Worm (Caenorhabditis elegans): Measurements from ENCODE around the gene R02E12.5.
A peak's percentile ranks its signal among the peaks of the same experiment; 100 is the strongest.

R02E12.5 gene

ce11 chrX:3997040-3997439 is at the start of gene R02E12.5:
Gene R02E12.5, plus strand, starts transcription at chrX:3997340.
- TF ChIP-seq lin-32 (GFP tag; optimal IDR thresholded peaks at IDR 0.05), result no peak
- TF ChIP-seq nhr-28 (tag; optimal IDR thresholded peaks at IDR 0.05), result no peak
- TF ChIP-seq ceh-83 (GFP tag; optimal IDR thresholded peaks at IDR 0.05), result no peak
- no peak for TF ChIP-seq nhr-2 (tag; optimal IDR thresholded peaks at IDR 0.05)
- no peak for TF ChIP-seq drap-1 (GFP tag; optimal IDR thresholded peaks at IDR 0.05)
- no peak for TF ChIP-seq sem-2 (GFP tag; optimal IDR thresholded peaks at IDR 0.05)
- no peak for TF ChIP-seq nhr-237 (tag; optimal IDR thresholded peaks at IDR 0.05)
- no peak for TF ChIP-seq nhr-76 (tag; optimal IDR thresholded peaks at IDR 0.05)
- no peak for TF ChIP-seq unc-39 (tag; optimal IDR thresholded peaks at IDR 0.05)
- no peak for TF ChIP-seq unc-62 (GFP tag; optimal IDR thresholded peaks at IDR 0.05)
- TF ChIP-seq sptf-1 (tag; optimal IDR thresholded peaks at IDR 0.05), result no peak
- no peak for TF ChIP-seq elt-3 (tag; optimal IDR thresholded peaks at IDR 0.05)
- no peak for TF ChIP-seq mab-5 (tag; optimal IDR thresholded peaks at IDR 0.05)
- TF ChIP-seq pha-4 (tag; optimal IDR thresholded peaks at IDR 0.05), result no peak
- no peak for TF ChIP-seq ham-2 (GFP tag; optimal IDR thresholded peaks at IDR 0.05)
- TF ChIP-seq hlh-1 (tag; optimal IDR thresholded peaks at IDR 0.05), result no peak
- TF ChIP-seq flh-1 (GFP tag; optimal IDR thresholded peaks at IDR 0.05), result no peak

ce11 chrX:3949026-3949425 is 48.1 kb upstream of the R02E12.5 start:
- TF ChIP-seq nhr-2 (tag; optimal IDR thresholded peaks at IDR 0.05) (no peak), flh-1 (GFP tag; optimal IDR thresholded peaks at IDR 0.05) (no peak), snpc-4 (tag; optimal IDR thresholded peaks at IDR 0.05) (no peak), zip-8 (tag; optimal IDR thresholded peaks at IDR 0.05) (no peak), nhr-28 (tag; optimal IDR thresholded peaks at IDR 0.05) (no peak), tbx-8 (GFP tag; optimal IDR thresholded peaks at IDR 0.05) (no peak), ces-1 (GFP tag; optimal IDR thresholded peaks at IDR 0.05) (no peak), ham-2 (GFP tag; optimal IDR thresholded peaks at IDR 0.05) (no peak)

ce11 chrX:3949763-3950162 is 47.4 kb upstream of the R02E12.5 start:
- TF ChIP-seq pha-4 (tag; optimal IDR thresholded peaks at IDR 0.05) (no peak), mab-5 (tag; optimal IDR thresholded peaks at IDR 0.05) (no peak), sem-2 (GFP tag; optimal IDR thresholded peaks at IDR 0.05) (no peak), nhr-12 (tag; optimal IDR thresholded peaks at IDR 0.05) (no peak), bed-3 (GFP tag; optimal IDR thresholded peaks at IDR 0.05) (no peak), elt-3 (tag; optimal IDR thresholded peaks at IDR 0.05) (no peak), ztf-11 (tag; optimal IDR thresholded peaks at IDR 0.05) (no peak), ceh-43 (GFP tag; optimal IDR thresholded peaks at IDR 0.05) (no peak)

- TF ChIP-seq cnd-1 (tag; optimal IDR thresholded peaks at IDR 0.05) (no peak), lin-32 (GFP tag; optimal IDR thresholded peaks at IDR 0.05) (no peak), lin-13 (tag; optimal IDR thresholded peaks at IDR 0.05) (no peak), mab-5 (tag; optimal IDR thresholded peaks at IDR 0.05) (no peak), elt-1 (tag; optimal IDR thresholded peaks at IDR 0.05; ENCODE audit: borderline replicate concordance, insufficient read depth) (no peak), tbx-8 (GFP tag; optimal IDR thresholded peaks at IDR 0.05) (no peak), nhr-12 (tag; optimal IDR thresholded peaks at IDR 0.05) (no peak), ham-2 (GFP tag; optimal IDR thresholded peaks at IDR 0.05) (no peak), ces-1 (GFP tag; optimal IDR thresholded peaks at IDR 0.05) (no peak), flh-1 (GFP tag; optimal IDR thresholded peaks at IDR 0.05) (no peak), elt-3 (tag; optimal IDR thresholded peaks at IDR 0.05) (no peak), nhr-76 (tag; optimal IDR thresholded peaks at IDR 0.05) (no peak), mep-1 (tag; optimal IDR thresholded peaks at IDR 0.05) (no peak), drap-1 (GFP tag; optimal IDR thresholded peaks at IDR 0.05) (no peak), mls-2 (tag; optimal IDR thresholded peaks at IDR 0.05) (no peak)
Observed at ce11 chrX:3952737-3953136, 44.4 kb upstream of the R02E12.5 start.

ce11 chrX:3957475-3958204 is 39.5 kb upstream of the R02E12.5 start:
- TF ChIP-seq lin-13 (tag; optimal IDR thresholded peaks at IDR 0.05), result no peak
- peak; percentile 96 for TF ChIP-seq ces-1 (GFP tag; optimal IDR thresholded peaks at IDR 0.05)
- no peak for TF ChIP-seq unc-120 (tag; optimal IDR thresholded peaks at IDR 0.05; ENCODE audit: poor library complexity, severe bottlenecking)
- no peak for TF ChIP-seq hlh-1 (tag; optimal IDR thresholded peaks at IDR 0.05)
- TF ChIP-seq nhr-76 (tag; optimal IDR thresholded peaks at IDR 0.05), result no peak
- TF ChIP-seq zip-8 (tag; optimal IDR thresholded peaks at IDR 0.05), result peak; percentile 97
- no peak for TF ChIP-seq tbx-8 (GFP tag; optimal IDR thresholded peaks at IDR 0.05)

Measured in whole organism, mixed stage, embryonic.